Fruit fly (Drosophila melanogaster): ENCODE results near the gene CG2924.

Gene CG2924

dm6 chrX:2305842-2306300 is 35.3 kb upstream of the CG2924 start (continued):
- TF ChIP-seq Neu2 (GFP tag; optimal IDR thresholded peaks at IDR 0.05; ENCODE audit: borderline replicate concordance) (no peak), stc (GFP tag; IDR thresholded peaks at IDR 0.05) (no peak), Bgb (GFP tag; IDR thresholded peaks at IDR 0.05; ENCODE audit: partially characterized antibody) (no peak; the same call in 1 of the 2 replicates), ind (GFP tag; optimal IDR thresholded peaks at IDR 0.05) (no peak), Opbp (GFP tag; IDR thresholded peaks at IDR 0.05; ENCODE audit: partially characterized antibody) (no peak), CG7963 (GFP tag; IDR thresholded peaks at IDR 0.05; ENCODE audit: partially characterized antibody) (no peak), dimm (GFP tag; IDR thresholded peaks at IDR 0.05) (no peak), sim (GFP tag; IDR thresholded peaks at IDR 0.05) (no peak), klu (GFP tag; IDR thresholded peaks at IDR 0.05) (no peak), Deaf1 (tag; optimal IDR thresholded peaks at IDR 0.05) (peak; percentile 19), al (GFP tag; IDR thresholded peaks at IDR 0.05) (no peak), Dbx (GFP tag; IDR thresholded peaks at IDR 0.05) (no peak), salm (tag; optimal IDR thresholded peaks at IDR 0.05) (peak; percentile 5), CG15601 (tag; optimal IDR thresholded peaks at IDR 0.05) (no peak), MESR4 (GFP tag; optimal IDR thresholded peaks at IDR 0.05) (no peak), ash1 (GFP tag; optimal IDR thresholded peaks at IDR 0.05) (no peak), Dll (GFP tag; IDR thresholded peaks at IDR 0.05; ENCODE audit: partially characterized antibody) (no peak), cwo (GFP tag; optimal IDR thresholded peaks at IDR 0.05) (peak; percentile 73), Hmr (GFP tag; optimal IDR thresholded peaks at IDR 0.05) (no peak), CkIIα-i1 (GFP tag; IDR thresholded peaks at IDR 0.05) (no peak), CG12659 (GFP tag; optimal IDR thresholded peaks at IDR 0.05) (no peak), CG2678 (tag; optimal IDR thresholded peaks at IDR 0.05) (no peak), twi (tag; optimal IDR thresholded peaks at IDR 0.05) (no peak), hb (GFP tag; IDR thresholded peaks at IDR 0.05; ENCODE audit: partially characterized antibody) (no peak), Dref (GFP tag; IDR thresholded peaks at IDR 0.05) (no peak), Dip3 (GFP tag; optimal IDR thresholded peaks at IDR 0.05) (no peak), Med (GFP tag) (peak; percentile 67), bab2 (GFP tag; optimal IDR thresholded peaks at IDR 0.05) (no peak), CG10979 (tag; optimal IDR thresholded peaks at IDR 0.05) (no peak), pros (GFP tag; optimal IDR thresholded peaks at IDR 0.05) (peak; percentile 94), gem (tag; optimal IDR thresholded peaks at IDR 0.05) (no peak), dpn (GFP tag; optimal IDR thresholded peaks at IDR 0.05) (no peak), CG6791 (GFP tag; IDR thresholded peaks at IDR 0.05; ENCODE audit: partially characterized antibody) (no peak), CG15696 (tag; optimal IDR thresholded peaks at IDR 0.05) (no peak), Eip74EF (GFP tag; optimal IDR thresholded peaks at IDR 0.05) (no peak), CG17612 (GFP tag; IDR thresholded peaks at IDR 0.05) (no peak), Hey (tag; optimal IDR thresholded peaks at IDR 0.05) (no peak), ERR (GFP tag; optimal IDR thresholded peaks at IDR 0.05) (no peak), CG4730 (GFP tag; IDR thresholded peaks at IDR 0.05) (no peak), unpg (GFP tag; optimal IDR thresholded peaks at IDR 0.05) (no peak), CG4282 (GFP tag; optimal IDR thresholded peaks at IDR 0.05) (no peak), jing (GFP tag; optimal IDR thresholded peaks at IDR 0.05) (no peak), E2f2 (GFP tag; IDR thresholded peaks at IDR 0.05) (no peak), CHES-1-like (GFP tag; optimal IDR thresholded peaks at IDR 0.05) (no peak), repo (GFP tag; optimal IDR thresholded peaks at IDR 0.05) (no peak), tap (tag; optimal IDR thresholded peaks at IDR 0.05) (no peak), Bdp1 (GFP tag; optimal IDR thresholded peaks at IDR 0.05) (no peak), Mes4 (GFP tag; optimal IDR thresholded peaks at IDR 0.05) (no peak), scrt (GFP tag; optimal IDR thresholded peaks at IDR 0.05) (peak; percentile 33), CG8478 (optimal IDR thresholded peaks at IDR 0.05) (no peak), ranshi (GFP tag; IDR thresholded peaks at IDR 0.05) (no peak)

All from whole organism, embryonic.